Fruit fly (Drosophila melanogaster) whole organism, embryonic: ENCODE measurements around the gene Tango1.

Source experiments
- Atf-2 ChIP-seq: fragments of 200-800 bp; sonication (Bioruptor generic); optimal IDR thresholded peaks from 2 replicates; lab custom pipeline; 2016; ENCODE audit warnings: missing biosample characterization, missing genetic modification characterization
- BtbVII ChIP-seq: fragments of 200-800 bp; sonication (Bioruptor generic); optimal IDR thresholded peaks from 3 replicates; lab custom pipeline; 2017; ENCODE audit warnings: missing biosample characterization, mild to moderate bottlenecking, missing genetic modification characterization
- CG10209 ChIP-seq: fragments of 200-800 bp; sonication (Bioruptor generic); optimal IDR thresholded peaks from 3 replicates; lab custom pipeline; 2017; ENCODE audit warnings: missing biosample characterization, mild to moderate bottlenecking, missing genetic modification characterization, missing genetic modification reagents
- CG1024 ChIP-seq: fragments of 200-800 bp; sonication (Bioruptor generic); IDR thresholded peaks from 2 replicates; pipeline ENCODE4 v1.3.6; 2022; ENCODE audit warnings: missing biosample characterization, missing genetic modification characterization
- CG10565 ChIP-seq: fragments of 200-800 bp; sonication (Bioruptor generic); optimal IDR thresholded peaks from 3 replicates; lab custom pipeline; 2016; ENCODE audit warnings: missing biosample characterization, mild to moderate bottlenecking, missing genetic modification characterization
- CG11560 ChIP-seq: fragments of 200-800 bp; sonication (Bioruptor generic); IDR thresholded peaks from 3 replicates; pipeline ENCODE4 v1.3.6; 2022; ENCODE audit warnings: missing biosample characterization, missing genetic modification characterization
- CG12071 ChIP-seq: fragments of 200-800 bp; sonication (Bioruptor generic); optimal IDR thresholded peaks from 3 replicates; lab custom pipeline; 2018; ENCODE audit warnings: missing biosample characterization, mild to moderate bottlenecking, missing genetic modification characterization
- CG12104 ChIP-seq: fragments of 200-800 bp; sonication (Bioruptor generic); optimal IDR thresholded peaks from 3 replicates; lab custom pipeline; 2016; ENCODE audit warnings: missing biosample characterization, missing genetic modification characterization
- CG13123 ChIP-seq: fragments of 200-800 bp; sonication (Bioruptor generic); optimal IDR thresholded peaks from 2 replicates; lab custom pipeline; 2016; ENCODE audit warnings: missing biosample characterization, missing genetic modification characterization
- CG17361 ChIP-seq: fragments of 200-800 bp; sonication (Bioruptor generic); IDR thresholded peaks from 3 replicates; pipeline ENCODE4 v1.3.6; 2022; ENCODE audit warnings: missing biosample characterization, missing genetic modification characterization
- CG18599 ChIP-seq: fragments of 200-800 bp; sonication (Bioruptor generic); optimal IDR thresholded peaks from 3 replicates; lab custom pipeline; 2017; ENCODE audit warnings: missing biosample characterization, missing genetic modification characterization, mild to moderate bottlenecking, moderate library complexity, missing genetic modification reagents
- CG2889 ChIP-seq: fragments of 200-800 bp; sonication (Bioruptor generic); IDR thresholded peaks from 3 replicates; pipeline ENCODE4 v1.3.6; 2022; ENCODE audit warnings: missing biosample characterization, missing genetic modification characterization
- CG31388 ChIP-seq: fragments of 200-800 bp; sonication (Bioruptor generic); optimal IDR thresholded peaks from 2 replicates; lab custom pipeline; 2016; ENCODE audit warnings: missing biosample characterization, missing genetic modification characterization
- CG4617 ChIP-seq: fragments of 200-800 bp; sonication (Bioruptor generic); optimal IDR thresholded peaks from 3 replicates; lab custom pipeline; 2016; ENCODE audit warnings: missing biosample characterization, missing genetic modification characterization, borderline replicate concordance
- CG6854 ChIP-seq: fragments of 200-800 bp; sonication (Bioruptor generic); optimal IDR thresholded peaks from 3 replicates; lab custom pipeline; 2017; ENCODE audit warnings: missing biosample characterization, mild to moderate bottlenecking, missing genetic modification characterization
- CG7556 ChIP-seq: fragments of 200-800 bp; sonication (Bioruptor generic); optimal IDR thresholded peaks from 2 replicates; lab custom pipeline; 2017; ENCODE audit warnings: missing biosample characterization, mild to moderate bottlenecking, missing genetic modification characterization
- CG7963 ChIP-seq: fragments of 200-800 bp; sonication (Bioruptor generic); IDR thresholded peaks from 3 replicates; pipeline ENCODE4 v1.3.6; 2022; ENCODE audit warnings: missing biosample characterization, missing genetic modification characterization; ENCODE audit not compliant: partially characterized antibody
- CG8290 ChIP-seq, 3 experiments: fragments of 200-800 bp; sonication (Bioruptor generic); optimal IDR thresholded peaks; 2 replicates each; lab custom pipeline; 2016 to 2019; ENCODE audit warnings: missing biosample characterization in 3 of 3, missing genetic modification characterization in 3 of 3, mild to moderate bottlenecking in 2 of 3, moderate library complexity in 1 of 3
- CG9609 ChIP-seq: fragments of 200-800 bp; sonication (Bioruptor generic); optimal IDR thresholded peaks from 3 replicates; lab custom pipeline; 2016; ENCODE audit warnings: missing biosample characterization, missing genetic modification characterization
- CG9932 ChIP-seq: fragments of 200-800 bp; sonication (Bioruptor generic); IDR thresholded peaks from 2 replicates; pipeline ENCODE4 v1.3.6; 2022; ENCODE audit warnings: missing biosample characterization, missing genetic modification characterization
- Camta ChIP-seq: fragments of 200-800 bp; sonication (Bioruptor generic); optimal IDR thresholded peaks from 2 replicates; lab custom pipeline; 2016; ENCODE audit warnings: missing biosample characterization, missing genetic modification characterization
- CoRest ChIP-seq: fragments of 200-800 bp; sonication (Bioruptor generic); optimal IDR thresholded peaks from 3 replicates; lab custom pipeline; 2018; ENCODE audit warnings: missing biosample characterization, mild to moderate bottlenecking, missing genetic modification characterization, moderate library complexity
- H2.0 ChIP-seq: fragments of 200-800 bp; sonication (Bioruptor generic); IDR thresholded peaks from 2 replicates; pipeline ENCODE4 v1.3.6; 2022; ENCODE audit warnings: missing biosample characterization, missing genetic modification characterization
- Hey ChIP-seq: fragments of 200-800 bp; sonication (Bioruptor generic); optimal IDR thresholded peaks from 3 replicates; lab custom pipeline; 2018; ENCODE audit warnings: missing biosample characterization, mild to moderate bottlenecking, missing genetic modification characterization
- Hr39 ChIP-seq: fragments of >200 bp; optimal IDR thresholded peaks from 2 replicates; lab custom pipeline; 2017
- Nf-YA ChIP-seq: fragments of 200-800 bp; sonication (Bioruptor generic); IDR thresholded peaks from 2 replicates; pipeline ENCODE4 v1.3.6; 2022; ENCODE audit warnings: missing biosample characterization, missing genetic modification characterization
- Oaz ChIP-seq: fragments of 200-800 bp; sonication (Bioruptor generic); IDR thresholded peaks from 2 replicates; pipeline ENCODE4 v1.3.6; 2022; ENCODE audit warnings: missing biosample characterization, missing genetic modification characterization
- Optix ChIP-seq: fragments of 200-800 bp; sonication (Bioruptor generic); IDR thresholded peaks from 3 replicates; pipeline ENCODE4 v1.3.6; 2022; ENCODE audit warnings: missing biosample characterization, missing genetic modification characterization
- Spps ChIP-seq: fragments of 200-800 bp; sonication (Bioruptor generic); optimal IDR thresholded peaks from 2 replicates; lab custom pipeline; 2018; ENCODE audit warnings: missing biosample characterization, mild to moderate bottlenecking, missing genetic modification characterization
- aop ChIP-seq: fragments of 200-800 bp; sonication (Bioruptor generic); IDR thresholded peaks from 2 replicates; pipeline ENCODE4 v1.3.6; 2022; ENCODE audit warnings: missing biosample characterization, missing genetic modification characterization
- br ChIP-seq: fragments of >200 bp; optimal IDR thresholded peaks from 2 replicates; lab custom pipeline; 2017
- cwo ChIP-seq: fragments of 200-800 bp; sonication (Bioruptor generic); optimal IDR thresholded peaks from 3 replicates; lab custom pipeline; 2017; ENCODE audit warnings: missing biosample characterization, missing genetic modification characterization, mild to moderate bottlenecking, moderate library complexity, missing genetic modification reagents
- danr ChIP-seq: fragments of 200-800 bp; sonication (Bioruptor generic); IDR thresholded peaks from 2 replicates; pipeline ENCODE4 v1.3.6; 2022; ENCODE audit warnings: missing biosample characterization, missing genetic modification characterization
- eve ChIP-seq, 2 experiments: fragments of >200 bp; optimal IDR thresholded peaks; 2 replicates each; lab custom pipeline; 2017; ENCODE audit warnings: missing biosample characterization in 2 of 2, missing genetic modification characterization in 2 of 2
- fd3F ChIP-seq: fragments of 200-800 bp; sonication (Bioruptor generic); optimal IDR thresholded peaks from 2 replicates; lab custom pipeline; 2018; ENCODE audit warnings: missing biosample characterization, mild to moderate bottlenecking, missing genetic modification characterization, moderate library complexity
- gfzf ChIP-seq: fragments of 200-800 bp; sonication (Bioruptor generic); optimal IDR thresholded peaks from 2 replicates; lab custom pipeline; 2016; ENCODE audit warnings: missing biosample characterization, mild to moderate bottlenecking, missing genetic modification characterization, moderate library complexity
- ham ChIP-seq: fragments of 200-800 bp; sonication (Bioruptor generic); IDR thresholded peaks from 2 replicates; pipeline ENCODE4 v1.3.6; 2022; ENCODE audit warnings: missing biosample characterization, missing genetic modification characterization
- hkb ChIP-seq, 2 experiments: fragments of 200-800 bp in 1 of 2; fragments of >200 bp in 1 of 2; sonication (Bioruptor generic) in 1 of 2; IDR thresholded peaks in 1 of 2; optimal IDR thresholded peaks in 1 of 2; 2 replicates each; pipeline versions ENCODE4 v1.3.6 to Lab custom; 2017 to 2022; ENCODE audit warnings: missing biosample characterization in 1 of 2, missing genetic modification characterization in 1 of 2
- kah ChIP-seq: fragments of 200-800 bp; sonication (Bioruptor generic); optimal IDR thresholded peaks from 2 replicates; lab custom pipeline; 2018; ENCODE audit warnings: missing biosample characterization, mild to moderate bottlenecking, missing genetic modification characterization
- klu ChIP-seq: fragments of 200-800 bp; sonication (Bioruptor generic); IDR thresholded peaks from 2 replicates; pipeline ENCODE4 v1.3.6; 2022; ENCODE audit warnings: missing biosample characterization, missing genetic modification characterization
- lilli ChIP-seq: fragments of 200-800 bp; sonication (Bioruptor generic); optimal IDR thresholded peaks from 3 replicates; lab custom pipeline; 2016; ENCODE audit warnings: missing biosample characterization, missing genetic modification characterization
- repo ChIP-seq: fragments of 200-800 bp; sonication (Bioruptor generic); optimal IDR thresholded peaks from 2 replicates; lab custom pipeline; 2016; ENCODE audit warnings: missing biosample characterization, missing genetic modification characterization
- rib ChIP-seq: fragments of 200-800 bp; sonication (Bioruptor generic); IDR thresholded peaks from 2 replicates; pipeline ENCODE4 v1.3.6; 2022; ENCODE audit warnings: missing biosample characterization, missing genetic modification characterization
- sim ChIP-seq: fragments of 200-800 bp; sonication (Bioruptor generic); IDR thresholded peaks from 2 replicates; pipeline ENCODE4 v1.3.6; 2022; ENCODE audit warnings: missing biosample characterization, missing genetic modification characterization
- sob ChIP-seq: fragments of 200-800 bp; sonication (Bioruptor generic); IDR thresholded peaks from 2 replicates; pipeline ENCODE4 v1.3.6; 2022; ENCODE audit warnings: missing biosample characterization, missing genetic modification characterization
- sug ChIP-seq: fragments of 200-800 bp; optimal IDR thresholded peaks from 2 replicates; lab custom pipeline; 2019; ENCODE audit warnings: missing biosample characterization, mild to moderate bottlenecking, missing genetic modification characterization, moderate library complexity
- tll ChIP-seq, 2 experiments: fragments of 200-800 bp in 1 of 2; fragments of >200 bp in 1 of 2; sonication (Bioruptor generic) in 1 of 2; optimal IDR thresholded peaks; 2 replicates each; lab custom pipeline; 2017 to 2019; ENCODE audit warnings: missing biosample characterization in 2 of 2, missing genetic modification characterization in 2 of 2, mild to moderate bottlenecking in 1 of 2, moderate library complexity in 1 of 2
- unpg ChIP-seq: fragments of 200-800 bp; sonication (Bioruptor generic); optimal IDR thresholded peaks from 3 replicates; lab custom pipeline; 2018; ENCODE audit warnings: missing biosample characterization, mild to moderate bottlenecking, missing genetic modification characterization, moderate library complexity

The Tango1 gene

DNA sequence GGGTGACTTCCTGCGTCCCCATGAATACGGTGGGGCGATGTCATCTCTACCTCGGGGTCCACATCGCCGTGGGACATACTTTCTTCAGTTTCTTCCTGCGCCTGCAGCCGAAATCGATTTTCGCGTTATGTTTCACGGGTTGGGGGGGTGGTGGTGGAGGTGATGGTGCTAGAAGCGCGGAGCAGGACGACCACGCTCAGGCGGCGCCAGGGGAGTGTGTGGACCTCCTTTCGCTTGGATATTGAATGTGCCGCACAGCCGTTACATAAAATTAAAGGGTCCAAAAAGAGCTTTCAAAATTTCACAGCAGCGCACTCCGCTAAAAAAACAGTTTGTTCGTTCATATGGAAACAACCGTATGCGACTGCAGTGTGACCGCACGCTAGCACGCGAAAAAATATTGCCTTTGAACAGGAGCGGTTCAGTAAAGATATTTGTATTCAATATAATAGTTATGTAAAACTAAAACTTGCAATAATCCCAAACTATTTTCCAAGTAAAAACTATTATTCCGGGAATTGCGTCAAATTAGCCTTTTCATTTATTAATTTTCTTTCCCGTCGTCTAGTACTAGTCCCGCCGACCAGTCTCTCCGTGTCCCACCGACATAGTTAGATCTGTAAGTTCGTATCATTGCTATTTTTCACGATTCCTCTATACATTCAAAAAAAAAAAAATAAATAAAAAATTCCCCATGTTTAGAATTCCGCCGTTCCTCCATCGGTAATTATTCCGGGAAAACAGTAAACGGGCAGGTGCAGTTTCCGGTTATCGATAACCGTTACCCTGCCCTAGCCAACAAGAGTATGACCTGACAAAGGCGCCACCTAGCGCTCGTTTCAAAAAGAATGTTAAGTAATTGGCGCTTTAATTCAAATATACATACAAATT lies 35.0 kb downstream of the Tango1 start, which contains the start of gene Nhe3 (continued):
- TF ChIP-seq fd3F: peak; percentile 76
- TF ChIP-seq hkb (optimal IDR thresholded peaks at IDR 0.05; lab: Kevin White, UChicago): peak; percentile 34
- peak; percentile 82 for TF ChIP-seq hkb (GFP tag; IDR thresholded peaks at IDR 0.05; lab: Robert Waterston, UW)
- no peak for TF ChIP-seq kah
- TF ChIP-seq Atf-2: peak; percentile 72
- peak; percentile 48 for TF ChIP-seq BtbVII
- peak; percentile 75 for TF ChIP-seq CG10209 (GFP tag; lab: Kevin White, UChicago)
- TF ChIP-seq CG1024 (GFP tag; lab: Robert Waterston, UW): peak; percentile 68; the same call in 1 of the 2 replicates
- TF ChIP-seq CG2889: peak; percentile 78; the same call in 2 of the 3 replicates
- TF ChIP-seq tll (GFP tag; optimal IDR thresholded peaks at IDR 0.05; lab: Kevin White, UChicago): no peak
- 0 out of 2 replicates have a peak, but pooled peaks have one; percentile 47 for TF ChIP-seq ham
- 0 out of 2 replicates have a peak, but pooled peaks have one; percentile 32 for TF ChIP-seq sim (GFP tag; lab: Robert Waterston, UW)
- TF ChIP-seq CG11560 (tag; lab: Robert Waterston, UW): peak; percentile 68; the same call in 2 of the 3 replicates
- no peak for TF ChIP-seq Hr39 (lab: Kevin White, UChicago)
- TF ChIP-seq Oaz: peak; percentile 54; the same call in 1 of the 2 replicates
- no peak for TF ChIP-seq Nf-YA (GFP tag; lab: Robert Waterston, UW)
- peak; percentile 80 for TF ChIP-seq unpg (GFP tag; lab: Kevin White, UChicago)
- peak; percentile 84 for TF ChIP-seq CoRest (tag; lab: Kevin White, UChicago)
- TF ChIP-seq danr: peak; percentile 46; the same call in 1 of the 2 replicates
- TF ChIP-seq CG4617 (GFP tag; lab: Kevin White, UChicago): peak; percentile 73
- peak; percentile 92 for TF ChIP-seq CG8290 (GFP tag; optimal IDR thresholded peaks at IDR 0.05; lab: Kevin White, UChicago)
- TF ChIP-seq CG8290 (tag; optimal IDR thresholded peaks at IDR 0.05; lab: Kevin White, UChicago): peak; percentile 69 to 81
- peak; percentile 56; the same call in 1 of the 3 replicates for TF ChIP-seq Optix (GFP tag; lab: Robert Waterston, UW)
- peak; percentile 62 for TF ChIP-seq H2.0
- peak; percentile 55 for TF ChIP-seq cwo (GFP tag; lab: Kevin White, UChicago)
- TF ChIP-seq gfzf (GFP tag; lab: Kevin White, UChicago): peak; percentile 74
- no peak for TF ChIP-seq Hey
- TF ChIP-seq CG6854 (GFP tag; lab: Kevin White, UChicago): peak; percentile 30
- peak; percentile 87 for TF ChIP-seq CG17361 (GFP tag; lab: Robert Waterston, UW)
- TF ChIP-seq eve (GFP tag; optimal IDR thresholded peaks at IDR 0.05; lab: Kevin White, UChicago): no peak
- peak; percentile 90 for TF ChIP-seq lilli (GFP tag; lab: Kevin White, UChicago)
- peak; percentile 25 for TF ChIP-seq CG10565 (GFP tag; lab: Kevin White, UChicago)
- TF ChIP-seq CG7556 (GFP tag; lab: Kevin White, UChicago): peak; percentile 81
- peak; percentile 74 for TF ChIP-seq klu (GFP tag; lab: Robert Waterston, UW)
- TF ChIP-seq sob (GFP tag; lab: Robert Waterston, UW): peak; percentile 90
- TF ChIP-seq repo (GFP tag; lab: Kevin White, UChicago): peak; percentile 67
- peak; percentile 78 for TF ChIP-seq sug
- peak; percentile 9 for TF ChIP-seq CG12071 (GFP tag; lab: Kevin White, UChicago)
- no peak for TF ChIP-seq br (lab: Kevin White, UChicago)
- peak; percentile 68 for TF ChIP-seq rib (GFP tag; lab: Robert Waterston, UW)
- TF ChIP-seq Camta (GFP tag; lab: Kevin White, UChicago): peak; percentile 60
- TF ChIP-seq CG7963 (GFP tag; lab: Robert Waterston, UW): 0 out of 3 replicates have a peak, but pooled peaks have one; percentile 12
- peak; percentile 93 for TF ChIP-seq CG9932 (GFP tag; lab: Robert Waterston, UW)
- peak; percentile 55 for TF ChIP-seq CG13123 (GFP tag; lab: Kevin White, UChicago)
- peak; percentile 41 for TF ChIP-seq CG18599 (GFP tag; lab: Kevin White, UChicago)
- TF ChIP-seq aop: no peak
- peak; percentile 73 for TF ChIP-seq CG12104 (GFP tag; lab: Kevin White, UChicago)
- peak; percentile 75 for TF ChIP-seq CG9609 (GFP tag; lab: Kevin White, UChicago)
- peak; percentile 62 for TF ChIP-seq CG31388 (GFP tag; lab: Kevin White, UChicago)
- peak; percentile 61 for TF ChIP-seq Spps (tag; lab: Kevin White, UChicago)
